Fruit fly (Drosophila melanogaster) whole organism: ENCODE data around the gene Jhbp1.

Experiments used
- Dll ChIP-seq: fragments of >200 bp; optimal IDR thresholded peaks from 2 replicates; lab custom pipeline; 2017
- EcR ChIP-seq, 2 experiments: fragments of >200 bp; optimal IDR thresholded peaks; 2 replicates each; lab custom pipeline; 2017; ENCODE audit warnings: missing biosample characterization in 2 of 2, missing genetic modification characterization in 2 of 2, missing genetic modification reagents in 2 of 2
- pan ChIP-seq: fragments of >200 bp; optimal IDR thresholded peaks from 2 replicates; lab custom pipeline; 2017
- psq ChIP-seq: fragments of >200 bp; optimal IDR thresholded peaks from 2 replicates; lab custom pipeline; 2017
- usp ChIP-seq: fragments of >200 bp; optimal IDR thresholded peaks from 2 replicates; lab custom pipeline; 2017; ENCODE audit warnings: missing biosample characterization, missing genetic modification characterization, mixed read lengths

dm6 chr3R:5014689-5015088 lies 49.4 kb downstream of the Jhbp1 start:
- TF ChIP-seq pan (lab: Kevin White, UChicago) = no peak
- no peak for TF ChIP-seq Dll (lab: Kevin White, UChicago)
- TF ChIP-seq psq (lab: Kevin White, UChicago) = no peak
- no peak for TF ChIP-seq usp (GFP tag; lab: Kevin White, UChicago)
- TF ChIP-seq EcR (GFP tag; optimal IDR thresholded peaks at IDR 0.05; lab: Kevin White, UChicago) = no peak
